Comparison of ENCODE assay signal across 1 worm cellular context in the genomic region with DNA sequence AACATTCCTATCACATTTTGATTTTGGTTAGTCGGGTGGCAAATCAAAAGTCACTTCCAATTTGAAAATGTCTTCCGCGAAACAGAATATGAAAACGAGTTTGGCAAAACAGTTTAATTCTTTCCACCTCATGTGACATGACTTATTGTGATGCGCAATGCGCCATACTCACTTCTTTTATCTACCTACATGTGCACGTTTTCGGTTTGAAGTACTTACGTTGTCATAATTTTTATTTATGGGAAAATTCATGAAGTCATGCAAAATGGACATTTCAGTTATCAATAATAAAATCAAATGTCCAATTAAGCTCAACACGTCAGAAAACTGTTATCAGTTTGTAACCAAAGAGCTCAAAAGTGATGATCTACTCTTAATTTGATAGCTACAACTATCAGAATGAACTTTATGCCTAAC.
TF ChIP-seq lines count a peak whose summit lies in the region.

No protein-coding gene starts in this region.

TF ChIP-seq in whole organism, L4 larva, 104 proteins besides CTCF, POLR2A, EP300 and RAD21 (continued from another document):
- TF ChIP-seq mdl-1 (tag; optimal IDR thresholded peaks at IDR 0.05; lab: Kevin White, UChicago) (peak in 1 of 2 experiments; percentile 26), ces-1 (GFP tag; optimal IDR thresholded peaks at IDR 0.05; lab: Kevin White, UChicago) (no peak), spr-1 (tag; optimal IDR thresholded peaks at IDR 0.05; lab: Kevin White, UChicago) (no peak), ctbp-1 (GFP tag; IDR thresholded peaks at IDR 0.05; lab: Robert Waterston, UW) (no peak), hlh-30 (tag; optimal IDR thresholded peaks at IDR 0.05; lab: Kevin White, UChicago; ENCODE audit: insufficient read depth) (peak; percentile 59), mes-2 (tag; optimal IDR thresholded peaks at IDR 0.05; lab: Kevin White, UChicago; ENCODE audit: poor library complexity, severe bottlenecking) (no peak), vab-7 (GFP tag; IDR thresholded peaks at IDR 0.05; lab: Robert Waterston, UW) (no peak), nhr-77 (tag; optimal IDR thresholded peaks at IDR 0.05; lab: Kevin White, UChicago) (no peak), nhr-41 (GFP tag; IDR thresholded peaks at IDR 0.05; lab: Robert Waterston, UW) (no peak), ceh-62 (tag; optimal IDR thresholded peaks at IDR 0.05; lab: Kevin White, UChicago) (no peak), arid-1 (GFP tag; conservative IDR thresholded peaks at IDR 0.05; lab: Robert Waterston, UW) (no peak)
